Worm (Caenorhabditis elegans) whole organism, L4 larva: ENCODE results near the gene T04C12.9.

Source experiments
- D1046.2 ChIP-seq: fragments of 200-800 bp; sonication (Bioruptor generic); IDR thresholded peaks from 2 replicates; pipeline ENCODE4 v1.3.6; 2022; ENCODE audit warnings: missing genetic modification characterization, missing compliant biosample characterization
- F37D6.2 ChIP-seq: sonication (generic microtip); optimal IDR thresholded peaks from 2 replicates; lab custom pipeline; 2016; ENCODE audit warnings: mild to moderate bottlenecking, missing genetic modification characterization, missing compliant biosample characterization
- R02D3.7 ChIP-seq: fragments of 150-350 bp; sonication (generic microtip); optimal IDR thresholded peaks from 3 replicates; lab custom pipeline; 2014; ENCODE audit warnings: missing biosample characterization, missing genetic modification characterization
- T20F7.1 ChIP-seq: fragments of 200-800 bp; sonication (Bioruptor generic); optimal IDR thresholded peaks from 2 replicates; lab custom pipeline; 2018; ENCODE audit warnings: mild to moderate bottlenecking, missing genetic modification characterization, missing compliant biosample characterization
- Y105C5A.15 ChIP-seq: fragments of 200-800 bp; sonication (Bioruptor generic); IDR thresholded peaks from 2 replicates; pipeline ENCODE4 v1.3.6; 2022; ENCODE audit warnings: missing genetic modification characterization, missing compliant biosample characterization
- Y48G9A.11 ChIP-seq: fragments of 200-800 bp; sonication (Bioruptor generic); IDR thresholded peaks from 2 replicates; pipeline ENCODE4 v1.3.6; 2022; ENCODE audit warnings: missing genetic modification reagents, missing genetic modification characterization, missing compliant biosample characterization
- Y5F2A.4 ChIP-seq: fragments of 200-800 bp; sonication (Bioruptor generic); optimal IDR thresholded peaks from 2 replicates; lab custom pipeline; 2018; ENCODE audit warnings: mild to moderate bottlenecking, missing genetic modification characterization, missing compliant biosample characterization
- Y75B8A.6 ChIP-seq: fragments of 200-800 bp; sonication (Bioruptor generic); IDR thresholded peaks from 2 replicates; pipeline ENCODE4 v1.3.6; 2022; ENCODE audit warnings: missing genetic modification reagents, missing genetic modification characterization, missing compliant biosample characterization
- ZK337.2 ChIP-seq: fragments of 200-800 bp; sonication (Bioruptor generic); IDR thresholded peaks from 2 replicates; pipeline ENCODE4 v1.3.6; 2022; ENCODE audit warnings: missing genetic modification reagents, missing genetic modification characterization, missing compliant biosample characterization
- arid-1 ChIP-seq: fragments of 200-800 bp; sonication (Bioruptor generic); conservative IDR thresholded peaks from 2 replicates; pipeline ENCODE4 v1.3.6; 2022; ENCODE audit warnings: missing genetic modification reagents, missing genetic modification characterization, missing compliant biosample characterization
- attf-4 ChIP-seq: sonication (generic microtip); optimal IDR thresholded peaks from 3 replicates; lab custom pipeline; 2017; ENCODE audit warnings: missing biosample characterization, missing genetic modification characterization
- ceh-28 ChIP-seq: fragments of 150-350 bp; optimal IDR thresholded peaks from 2 replicates; lab custom pipeline; 2014; ENCODE audit warnings: missing biosample characterization, missing genetic modification reagents, missing genetic modification characterization
- ceh-44 ChIP-seq: fragments of 200-800 bp; sonication (Bioruptor generic); IDR thresholded peaks from 2 replicates; pipeline ENCODE4 v1.3.6; 2022; ENCODE audit warnings: missing genetic modification reagents, missing genetic modification characterization, missing compliant biosample characterization
- ceh-62 ChIP-seq: sonication (generic microtip); optimal IDR thresholded peaks from 2 replicates; lab custom pipeline; 2017; ENCODE audit warnings: missing biosample characterization, missing genetic modification characterization
- ceh-82 ChIP-seq: sonication (generic microtip); optimal IDR thresholded peaks from 2 replicates; lab custom pipeline; 2017; ENCODE audit warnings: missing biosample characterization, missing genetic modification characterization
- ces-1 ChIP-seq: fragments of 150-350 bp; sonication (generic microtip); optimal IDR thresholded peaks from 4 replicates; lab custom pipeline; 2014; ENCODE audit warnings: missing biosample characterization, missing genetic modification reagents, missing genetic modification characterization
- cey-2 ChIP-seq: sonication (generic microtip); optimal IDR thresholded peaks from 3 replicates; lab custom pipeline; 2017; ENCODE audit warnings: missing genetic modification characterization, mild to moderate bottlenecking, missing compliant biosample characterization, antibody characterized with exemption, borderline replicate concordance; ENCODE audit not compliant: insufficient read depth
- daf-12 ChIP-seq: fragments of 150-350 bp; optimal IDR thresholded peaks from 2 replicates; lab custom pipeline; 2014; ENCODE audit warnings: missing biosample characterization, missing genetic modification reagents, missing genetic modification characterization
- daf-16 ChIP-seq, 3 experiments: sonication (generic microtip); optimal IDR thresholded peaks; 2 replicates each; lab custom pipeline; 2016 to 2017; ENCODE audit warnings: missing genetic modification characterization in 3 of 3, missing genetic modification reagents in 3 of 3, mild to moderate bottlenecking in 2 of 3, missing compliant biosample characterization in 2 of 3, missing biosample characterization in 1 of 3, moderate library complexity in 1 of 3
- daf-8 ChIP-seq: fragments of 200-800 bp; sonication (Bioruptor generic); IDR thresholded peaks from 2 replicates; pipeline ENCODE4 v1.3.6; 2022; ENCODE audit warnings: missing genetic modification characterization, missing compliant biosample characterization
- dmd-8 ChIP-seq: fragments of 200-800 bp; sonication (Bioruptor generic); IDR thresholded peaks from 2 replicates; pipeline ENCODE4 v1.3.6; 2022; ENCODE audit warnings: missing genetic modification characterization, missing compliant biosample characterization
- dmd-9 ChIP-seq: fragments of 200-800 bp; sonication (Bioruptor generic); IDR thresholded peaks from 2 replicates; pipeline ENCODE4 v1.3.6; 2022; ENCODE audit warnings: missing genetic modification reagents, missing genetic modification characterization, missing compliant biosample characterization
- dpl-1 ChIP-seq: fragments of 150-350 bp; optimal IDR thresholded peaks from 2 replicates; lab custom pipeline; 2014; ENCODE audit warnings: missing biosample characterization, missing genetic modification reagents, missing genetic modification characterization
- egl-27 ChIP-seq: sonication (generic microtip); optimal IDR thresholded peaks from 3 replicates; lab custom pipeline; 2017; ENCODE audit warnings: missing biosample characterization, missing genetic modification reagents, missing genetic modification characterization
- fkh-10 ChIP-seq: fragments of 150-350 bp; optimal IDR thresholded peaks from 2 replicates; lab custom pipeline; 2014; ENCODE audit warnings: missing biosample characterization, missing genetic modification reagents, missing genetic modification characterization
- fos-1 ChIP-seq: fragments of 150-350 bp; optimal IDR thresholded peaks from 2 replicates; lab custom pipeline; 2014; ENCODE audit warnings: missing biosample characterization, missing genetic modification characterization
- gei-8 ChIP-seq: fragments of 200-800 bp; sonication (Bioruptor generic); optimal IDR thresholded peaks from 2 replicates; lab custom pipeline; 2018; ENCODE audit warnings: mild to moderate bottlenecking, missing genetic modification characterization, missing compliant biosample characterization
- lim-7 ChIP-seq: fragments of 200-800 bp; sonication (Bioruptor generic); IDR thresholded peaks from 2 replicates; pipeline ENCODE4 v1.3.6; 2022; ENCODE audit warnings: missing genetic modification characterization, missing compliant biosample characterization
- lin-39 ChIP-seq: fragments of 150-350 bp; optimal IDR thresholded peaks from 2 replicates; lab custom pipeline; 2014; ENCODE audit warnings: missing biosample characterization, missing genetic modification reagents, missing genetic modification characterization
- lir-3 ChIP-seq: sonication (generic microtip); optimal IDR thresholded peaks from 2 replicates; lab custom pipeline; 2016; ENCODE audit warnings: mild to moderate bottlenecking, missing genetic modification characterization, missing compliant biosample characterization
- lsy-2 ChIP-seq, 2 experiments: fragments of 150-350 bp in 1 of 2; sonication (generic microtip) in 1 of 2; optimal IDR thresholded peaks; 2 replicates each; lab custom pipeline; 2014 to 2017; ENCODE audit warnings: missing biosample characterization in 2 of 2, missing genetic modification characterization in 2 of 2
- mdt-29 ChIP-seq: fragments of 200-800 bp; sonication (Bioruptor generic); IDR thresholded peaks from 2 replicates; pipeline ENCODE4 v1.3.6; 2022; ENCODE audit warnings: missing genetic modification reagents, missing genetic modification characterization, missing compliant biosample characterization
- mxl-3 ChIP-seq: fragments of 200-800 bp; sonication (Bioruptor generic); optimal IDR thresholded peaks from 2 replicates; lab custom pipeline; 2018; ENCODE audit warnings: mild to moderate bottlenecking, missing genetic modification characterization, missing compliant biosample characterization
- nhr-102 ChIP-seq: sonication (generic microtip); optimal IDR thresholded peaks from 2 replicates; lab custom pipeline; 2016; ENCODE audit warnings: mild to moderate bottlenecking, missing genetic modification characterization, moderate library complexity, missing compliant biosample characterization
- nhr-42 ChIP-seq: fragments of 200-800 bp; sonication (Bioruptor generic); IDR thresholded peaks from 2 replicates; pipeline ENCODE4 v1.3.6; 2022; ENCODE audit warnings: missing genetic modification characterization, missing compliant biosample characterization
- nhr-6 ChIP-seq: fragments of 150-350 bp; optimal IDR thresholded peaks from 2 replicates; lab custom pipeline; 2014; ENCODE audit warnings: missing biosample characterization, missing genetic modification characterization
- nhr-77 ChIP-seq: fragments of 150-350 bp; optimal IDR thresholded peaks from 2 replicates; lab custom pipeline; 2014; ENCODE audit warnings: missing biosample characterization, missing genetic modification characterization
- pha-4 ChIP-seq, 2 experiments: fragments of 150-350 bp in 1 of 2; fragments of 200-800 bp in 1 of 2; sonication (Bioruptor generic) in 1 of 2; IDR thresholded peaks in 1 of 2; optimal IDR thresholded peaks in 1 of 2; 2 replicates each; pipeline versions ENCODE4 v1.3.6 to Lab custom; 2014 to 2022; ENCODE audit warnings: missing genetic modification characterization in 2 of 2, missing genetic modification reagents in 2 of 2, missing biosample characterization in 1 of 2, missing compliant biosample characterization in 1 of 2
- pqm-1 ChIP-seq: sonication (generic microtip); optimal IDR thresholded peaks from 2 replicates; lab custom pipeline; 2017; ENCODE audit warnings: missing biosample characterization, missing genetic modification characterization
- rbr-2 ChIP-seq: sonication (generic microtip); optimal IDR thresholded peaks from 2 replicates; lab custom pipeline; 2016; ENCODE audit warnings: missing genotype, missing genetic modification characterization, missing compliant biosample characterization
- set-16 ChIP-seq: fragments of 200-800 bp; sonication (Bioruptor generic); IDR thresholded peaks from 2 replicates; pipeline ENCODE4 v1.3.6; 2022; ENCODE audit warnings: missing genetic modification reagents, missing genetic modification characterization, missing compliant biosample characterization
- skn-1 ChIP-seq: fragments of 150-350 bp; optimal IDR thresholded peaks from 2 replicates; lab custom pipeline; 2014; ENCODE audit warnings: missing biosample characterization, missing genetic modification characterization
- snpc-1.2 ChIP-seq: fragments of 200-800 bp; sonication (Bioruptor generic); IDR thresholded peaks from 2 replicates; pipeline ENCODE4 v1.3.6; 2022; ENCODE audit warnings: missing genetic modification reagents, missing genetic modification characterization, missing compliant biosample characterization
- spr-3 ChIP-seq: fragments of 200-800 bp; sonication (Bioruptor generic); optimal IDR thresholded peaks from 2 replicates; lab custom pipeline; 2018; ENCODE audit warnings: mild to moderate bottlenecking, missing genetic modification characterization, missing compliant biosample characterization
- tag-97 ChIP-seq: fragments of 200-800 bp; sonication (Bioruptor generic); IDR thresholded peaks from 2 replicates; pipeline ENCODE4 v1.3.6; 2022; ENCODE audit warnings: missing genetic modification characterization, missing compliant biosample characterization
- tra-1 ChIP-seq: fragments of 200-800 bp; sonication (Bioruptor generic); IDR thresholded peaks from 2 replicates; pipeline ENCODE4 v1.3.6; 2022; ENCODE audit warnings: missing genetic modification reagents, missing genetic modification characterization, missing compliant biosample characterization
- unc-130 ChIP-seq: sonication (generic microtip); optimal IDR thresholded peaks from 2 replicates; lab custom pipeline; 2016; ENCODE audit warnings: missing genetic modification reagents, missing genetic modification characterization, missing compliant biosample characterization
- unc-62 ChIP-seq, 3 experiments: fragments of 150-350 bp in 1 of 3; sonication (generic microtip); optimal IDR thresholded peaks in 2 of 3; peaks in 1 of 3; 1 replicate in 1 of 3; 2 replicates in 2 of 3; lab custom pipeline; 2014 to 2017; ENCODE audit warnings: missing biosample characterization in 3 of 3, missing genetic modification characterization in 3 of 3, missing genetic modification reagents in 3 of 3, missing genotype in 1 of 3
- vab-7 ChIP-seq: fragments of 200-800 bp; sonication (Bioruptor generic); IDR thresholded peaks from 2 replicates; pipeline ENCODE4 v1.3.6; 2022; ENCODE audit warnings: missing genetic modification reagents, missing genetic modification characterization, missing compliant biosample characterization
- zfp-2 ChIP-seq: sonication (generic microtip); optimal IDR thresholded peaks from 2 replicates; lab custom pipeline; 2016; ENCODE audit warnings: mild to moderate bottlenecking, missing genetic modification characterization, missing compliant biosample characterization
- zip-2 ChIP-seq: fragments of 150-350 bp; optimal IDR thresholded peaks from 2 replicates; lab custom pipeline; 2014; ENCODE audit warnings: missing biosample characterization, missing genetic modification characterization
- ztf-11 ChIP-seq: fragments of 150-350 bp; optimal IDR thresholded peaks from 2 replicates; lab custom pipeline; 2014; ENCODE audit warnings: missing biosample characterization, missing genetic modification characterization

Gene T04C12.9

ce11 chrV:11087119-11087518, 24.1 kb upstream of the T04C12.9 start:
- no peak for TF ChIP-seq daf-8 (GFP tag; lab: Robert Waterston, UW)
- no peak for TF ChIP-seq rbr-2
- peak; percentile 54 for TF ChIP-seq pqm-1 (tag; lab: Kevin White, UChicago)
- no peak for TF ChIP-seq dpl-1
- no peak for TF ChIP-seq set-16 (GFP tag; lab: Robert Waterston, UW)
- TF ChIP-seq nhr-77 (tag; lab: Kevin White, UChicago), result no peak
- TF ChIP-seq mdt-29 (GFP tag; lab: Robert Waterston, UW), result no peak
- TF ChIP-seq Y75B8A.6, result no peak
- no peak for TF ChIP-seq ceh-62 (tag; lab: Kevin White, UChicago)
- no peak for TF ChIP-seq nhr-102
- no peak for TF ChIP-seq ztf-11 (tag; lab: Kevin White, UChicago)
- no peak for TF ChIP-seq R02D3.7 (tag; lab: Kevin White, UChicago)
- TF ChIP-seq ces-1 (GFP tag; lab: Kevin White, UChicago), result no peak
- no peak for TF ChIP-seq attf-4 (tag; lab: Kevin White, UChicago)
- no peak for TF ChIP-seq lin-39 (tag; lab: Kevin White, UChicago)
- TF ChIP-seq zip-2 (tag; lab: Kevin White, UChicago), result no peak
- no peak for TF ChIP-seq ZK337.2
- TF ChIP-seq Y48G9A.11 (GFP tag; lab: Robert Waterston, UW), result no peak
- TF ChIP-seq T20F7.1, result peak; percentile 25
- TF ChIP-seq vab-7, result no peak
- TF ChIP-seq nhr-42 (GFP tag; lab: Robert Waterston, UW), result no peak
- no peak for TF ChIP-seq unc-62 (GFP tag; optimal IDR thresholded peaks at IDR 0.05 in 1 of 2; lab: Kevin White, UChicago)
- no peak for TF ChIP-seq unc-62 (tag; optimal IDR thresholded peaks at IDR 0.05; lab: Kevin White, UChicago)
- TF ChIP-seq tag-97 (GFP tag; lab: Robert Waterston, UW), result no peak
- TF ChIP-seq skn-1, result no peak
- TF ChIP-seq cey-2 (tag; lab: Kevin White, UChicago), result peak; percentile 73
- TF ChIP-seq zfp-2 (tag; lab: Kevin White, UChicago), result no peak
- TF ChIP-seq lir-3 (tag; lab: Kevin White, UChicago), result no peak
- TF ChIP-seq ceh-28 (tag; lab: Kevin White, UChicago), result no peak
- TF ChIP-seq lim-7 (GFP tag; lab: Robert Waterston, UW), result no peak
- no peak for TF ChIP-seq dmd-9 (GFP tag; lab: Robert Waterston, UW)
- TF ChIP-seq snpc-1.2 (GFP tag; lab: Robert Waterston, UW), result no peak
- TF ChIP-seq Y105C5A.15 (GFP tag; lab: Robert Waterston, UW), result no peak
- no peak for TF ChIP-seq unc-130 (GFP tag; lab: Kevin White, UChicago)
- TF ChIP-seq dmd-8 (GFP tag; lab: Robert Waterston, UW), result no peak
- no peak for TF ChIP-seq ceh-82 (tag; lab: Kevin White, UChicago)
- no peak for TF ChIP-seq fkh-10 (GFP tag; lab: Kevin White, UChicago)
- no peak for TF ChIP-seq mxl-3 (GFP tag; lab: Kevin White, UChicago)
- TF ChIP-seq Y5F2A.4 (GFP tag; lab: Kevin White, UChicago), result no peak
- TF ChIP-seq nhr-6, result no peak
- TF ChIP-seq gei-8 (GFP tag; lab: Kevin White, UChicago), result no peak
- peak; percentile 74 for TF ChIP-seq tra-1 (GFP tag; lab: Robert Waterston, UW)
- TF ChIP-seq pha-4 (GFP tag; IDR thresholded peaks at IDR 0.05; lab: Robert Waterston, UW), result no peak
- TF ChIP-seq pha-4 (tag; optimal IDR thresholded peaks at IDR 0.05; lab: Kevin White, UChicago), result no peak
- TF ChIP-seq spr-3 (GFP tag; lab: Kevin White, UChicago), result no peak
- no peak for TF ChIP-seq egl-27 (tag; lab: Kevin White, UChicago)
- TF ChIP-seq fos-1 (tag; lab: Kevin White, UChicago), result no peak
- TF ChIP-seq arid-1 (GFP tag; lab: Robert Waterston, UW), result no peak
- no peak for TF ChIP-seq F37D6.2 (tag; lab: Kevin White, UChicago)
- no peak for TF ChIP-seq daf-16 (GFP tag; optimal IDR thresholded peaks at IDR 0.05; lab: Kevin White, UChicago)
- TF ChIP-seq daf-16 (tag; optimal IDR thresholded peaks at IDR 0.05; lab: Kevin White, UChicago), result no peak
- TF ChIP-seq ceh-44 (GFP tag; lab: Robert Waterston, UW), result no peak
- TF ChIP-seq D1046.2 (GFP tag; lab: Robert Waterston, UW), result no peak
- no peak for TF ChIP-seq daf-12
- TF ChIP-seq lsy-2 (tag; optimal IDR thresholded peaks at IDR 0.05; lab: Kevin White, UChicago), result no peak
